Worm (Caenorhabditis elegans): ENCODE measurements around the gene F31F4.1.

Gene F31F4.1

DNA sequence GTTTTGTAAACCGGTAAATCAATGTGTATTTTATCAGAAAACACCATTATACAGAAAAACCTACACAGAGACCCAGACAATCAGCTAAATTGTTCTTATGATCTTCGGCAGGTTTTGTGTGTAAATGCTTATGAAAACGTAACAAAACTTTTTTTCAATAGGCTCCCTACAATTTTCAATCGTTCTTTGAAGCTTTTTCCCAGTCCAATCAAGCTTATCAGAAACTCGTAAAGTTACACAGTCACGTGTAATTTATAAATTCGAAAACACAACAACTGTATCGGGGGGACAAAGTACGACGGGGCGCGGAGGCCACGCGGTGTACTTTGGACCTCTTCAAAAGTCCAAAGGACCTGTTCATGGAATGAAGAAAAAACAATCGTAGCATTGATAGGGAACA, 46.4 kb downstream of the F31F4.1 start (continued):
- TF ChIP-seq nhr-42 (GFP tag; IDR thresholded peaks at IDR 0.05) (0 out of 2 replicates have a peak, but pooled peaks have one; percentile 4), ces-1 (GFP tag; optimal IDR thresholded peaks at IDR 0.05) (no peak), rbr-2 (tag; optimal IDR thresholded peaks at IDR 0.05) (peak; percentile 13), mep-1 (tag; optimal IDR thresholded peaks at IDR 0.05) (peak; percentile 78), dve-1 (tag; optimal IDR thresholded peaks at IDR 0.05; ENCODE audit: insufficient read depth) (peak; percentile 89), nhr-48 (tag; optimal IDR thresholded peaks at IDR 0.05) (peak; percentile 79), spr-1 (tag; optimal IDR thresholded peaks at IDR 0.05) (peak; percentile 25), lin-1 (GFP tag; IDR thresholded peaks at IDR 0.05) (0 out of 2 replicates have a peak, but pooled peaks have one; percentile 31), mes-2 (tag; optimal IDR thresholded peaks at IDR 0.05; ENCODE audit: poor library complexity, severe bottlenecking) (peak; percentile 39), mdl-1 (tag; optimal IDR thresholded peaks at IDR 0.05) (peak in 1 of 2 experiments; percentile 74), D1046.2 (GFP tag; IDR thresholded peaks at IDR 0.05) (no peak), F44E2.7 (GFP tag; IDR thresholded peaks at IDR 0.05) (no peak), ceh-82 (tag; optimal IDR thresholded peaks at IDR 0.05) (no peak), zfp-3 (GFP tag; conservative IDR thresholded peaks at IDR 0.05) (0 out of 2 replicates have a peak, but pooled peaks have one; percentile 23), nhr-77 (tag; optimal IDR thresholded peaks at IDR 0.05) (peak; percentile 60), aha-1 (tag) (peak; percentile 47), nhr-28 (tag; optimal IDR thresholded peaks at IDR 0.05) (peak; percentile 19), hlh-11 (tag; optimal IDR thresholded peaks at IDR 0.05) (peak; percentile 92), cey-2 (tag; optimal IDR thresholded peaks at IDR 0.05; ENCODE audit: borderline replicate concordance, insufficient read depth) (peak; percentile 38)

DNA sequence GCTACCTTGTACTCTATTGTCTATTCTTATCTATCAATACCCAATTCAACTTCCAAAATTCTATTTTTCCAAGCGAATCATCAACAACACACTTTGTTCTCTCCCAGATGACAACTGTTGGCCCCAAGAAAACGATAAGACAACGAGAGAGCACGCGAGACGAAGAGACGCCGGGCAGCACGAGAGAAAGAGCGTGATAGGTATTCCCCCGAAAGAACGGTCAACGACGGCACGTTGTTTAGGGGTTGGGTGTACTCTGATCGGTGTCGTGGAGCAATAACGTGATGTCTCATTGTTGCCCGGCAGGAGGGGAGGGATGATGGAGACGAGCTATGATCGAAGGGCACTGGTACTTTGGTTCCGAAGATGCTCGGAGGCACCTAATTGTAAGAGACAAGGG, 47.5 kb downstream of the F31F4.1 start:
- TF ChIP-seq mxl-3 (GFP tag; optimal IDR thresholded peaks at IDR 0.05) (peak; percentile 84), hif-1 (tag; optimal IDR thresholded peaks at IDR 0.05) (peak; percentile 63 to 88), nhr-10 (tag; optimal IDR thresholded peaks at IDR 0.05) (peak; percentile 97), dmd-6 (GFP tag; IDR thresholded peaks at IDR 0.05) (peak; percentile 98), duxl-1 (tag; optimal IDR thresholded peaks at IDR 0.05; ENCODE audit: poor library complexity) (peak; percentile 73), jun-1 (tag; optimal IDR thresholded peaks at IDR 0.05) (peak; percentile 64), zfp-3 (GFP tag; conservative IDR thresholded peaks at IDR 0.05) (peak; percentile 88), mxl-2 (GFP tag; conservative IDR thresholded peaks at IDR 0.05) (peak; percentile 73), nhr-28 (tag; optimal IDR thresholded peaks at IDR 0.05) (peak; percentile 96), lsy-2 (tag; optimal IDR thresholded peaks at IDR 0.05) (peak; percentile 71 to 78), ceh-32 (tag; optimal IDR thresholded peaks at IDR 0.05; ENCODE audit: poor library complexity) (no peak), dpl-1 (GFP tag; optimal IDR thresholded peaks at IDR 0.05) (peak; percentile 2), Y75B8A.6 (GFP tag; IDR thresholded peaks at IDR 0.05) (peak; percentile 84; the same call in 1 of the 2 replicates), lin-13 (GFP tag; optimal IDR thresholded peaks at IDR 0.05) (no peak), nhr-111 (GFP tag; optimal IDR thresholded peaks at IDR 0.05) (peak; percentile 12), zip-2 (tag; optimal IDR thresholded peaks at IDR 0.05) (peak; percentile 37), nhr-237 (tag; optimal IDR thresholded peaks at IDR 0.05) (no peak), nhr-11 (tag; optimal IDR thresholded peaks at IDR 0.05) (peak; percentile 96), nhr-6 (tag; optimal IDR thresholded peaks at IDR 0.05) (peak; percentile 78), hlh-30 (tag; optimal IDR thresholded peaks at IDR 0.05; ENCODE audit: insufficient read depth) (peak; percentile 98), vab-7 (GFP tag; IDR thresholded peaks at IDR 0.05) (no peak), sdz-12 (GFP tag; optimal IDR thresholded peaks at IDR 0.05) (peak; percentile 13), mdl-1 (tag; optimal IDR thresholded peaks at IDR 0.05) (peak; percentile 98 to 99), nhr-102 (tag; optimal IDR thresholded peaks at IDR 0.05) (peak; percentile 93), egl-43 (GFP tag; IDR thresholded peaks at IDR 0.05) (peak; percentile 65; the same call in 1 of the 2 replicates), mdt-29 (GFP tag; IDR thresholded peaks at IDR 0.05) (peak; percentile 98), mep-1 (tag; optimal IDR thresholded peaks at IDR 0.05) (peak; percentile 79), nhr-42 (GFP tag; IDR thresholded peaks at IDR 0.05) (peak; percentile 68), lin-39 (tag; optimal IDR thresholded peaks at IDR 0.05) (no peak), T26A8.4 (GFP tag; IDR thresholded peaks at IDR 0.05) (peak; percentile 89), nhr-77 (tag; optimal IDR thresholded peaks at IDR 0.05) (peak; percentile 83), pqm-1 (tag; optimal IDR thresholded peaks at IDR 0.05) (peak; percentile 70), nhr-41 (GFP tag; IDR thresholded peaks at IDR 0.05) (no peak; the same call in 1 of the 2 replicates), lin-1 (GFP tag; IDR thresholded peaks at IDR 0.05) (peak; percentile 80), hmg-1.1 (GFP tag; IDR thresholded peaks at IDR 0.05) (peak; percentile 71), hlh-11 (tag; optimal IDR thresholded peaks at IDR 0.05) (peak; percentile 99), spr-1 (tag; optimal IDR thresholded peaks at IDR 0.05) (peak; percentile 56), tag-97 (GFP tag; IDR thresholded peaks at IDR 0.05) (no peak)
